Worm (Caenorhabditis elegans) whole organism, L2 larva: Measurements from ENCODE around the gene Y69A2AR.25.

Experiments
- F13H6.1 ChIP-seq: sonication (generic microtip); optimal IDR thresholded peaks from 2 replicates; lab custom pipeline; 2016; ENCODE audit warnings: missing genetic modification characterization, missing compliant biosample characterization
- R02D3.7 ChIP-seq: fragments of 150-350 bp; optimal IDR thresholded peaks from 2 replicates; lab custom pipeline; 2014; ENCODE audit warnings: missing biosample characterization, missing genetic modification characterization
- ama-1 ChIP-seq: fragments of 150-350 bp; optimal IDR thresholded peaks from 2 replicates; lab custom pipeline; 2018; ENCODE audit warnings: inconsistent platforms
- blmp-1 ChIP-seq: sonication (generic microtip); optimal IDR thresholded peaks from 2 replicates; lab custom pipeline; 2017; ENCODE audit warnings: missing genetic modification characterization, mild to moderate bottlenecking, missing compliant biosample characterization, antibody characterized with exemption, moderate library complexity; ENCODE audit not compliant: insufficient read depth
- lin-11 ChIP-seq: fragments of 150-350 bp; sonication (generic microtip); optimal IDR thresholded peaks from 2 replicates; lab custom pipeline; 2014; ENCODE audit warnings: missing biosample characterization, missing genetic modification characterization, inconsistent platforms, mixed read lengths
- mbf-1 ChIP-seq: sonication (generic microtip); optimal IDR thresholded peaks from 2 replicates; lab custom pipeline; 2017; ENCODE audit warnings: missing biosample characterization, missing genetic modification characterization
- mdl-1 ChIP-seq, 2 experiments: fragments of 150-350 bp in 1 of 2; sonication (generic microtip) in 1 of 2; optimal IDR thresholded peaks; 2 replicates each; lab custom pipeline; 2017; ENCODE audit warnings: missing biosample characterization in 2 of 2, missing genetic modification characterization in 2 of 2
- nhr-12 ChIP-seq: fragments of 150-350 bp; optimal IDR thresholded peaks from 2 replicates; lab custom pipeline; 2014; ENCODE audit warnings: missing biosample characterization, missing genetic modification characterization
- nhr-237 ChIP-seq: fragments of 150-350 bp; optimal IDR thresholded peaks from 2 replicates; lab custom pipeline; 2014; ENCODE audit warnings: missing biosample characterization, missing genetic modification characterization
- nhr-25 ChIP-seq: fragments of 150-350 bp; sonication (generic microtip); optimal IDR thresholded peaks from 3 replicates; lab custom pipeline; 2014; ENCODE audit warnings: missing biosample characterization, missing genetic modification characterization
- snpc-4 ChIP-seq: fragments of 150-350 bp; optimal IDR thresholded peaks from 2 replicates; lab custom pipeline; 2014; ENCODE audit warnings: missing biosample characterization, missing genetic modification characterization
- unc-62 ChIP-seq: fragments of 150-350 bp; optimal IDR thresholded peaks from 2 replicates; lab custom pipeline; 2014; ENCODE audit warnings: missing biosample characterization, missing genetic modification reagents, missing genetic modification characterization
- ztf-4 ChIP-seq: fragments of 150-350 bp; optimal IDR thresholded peaks from 2 replicates; lab custom pipeline; 2014; ENCODE audit warnings: missing biosample characterization, missing genetic modification characterization

DNA sequence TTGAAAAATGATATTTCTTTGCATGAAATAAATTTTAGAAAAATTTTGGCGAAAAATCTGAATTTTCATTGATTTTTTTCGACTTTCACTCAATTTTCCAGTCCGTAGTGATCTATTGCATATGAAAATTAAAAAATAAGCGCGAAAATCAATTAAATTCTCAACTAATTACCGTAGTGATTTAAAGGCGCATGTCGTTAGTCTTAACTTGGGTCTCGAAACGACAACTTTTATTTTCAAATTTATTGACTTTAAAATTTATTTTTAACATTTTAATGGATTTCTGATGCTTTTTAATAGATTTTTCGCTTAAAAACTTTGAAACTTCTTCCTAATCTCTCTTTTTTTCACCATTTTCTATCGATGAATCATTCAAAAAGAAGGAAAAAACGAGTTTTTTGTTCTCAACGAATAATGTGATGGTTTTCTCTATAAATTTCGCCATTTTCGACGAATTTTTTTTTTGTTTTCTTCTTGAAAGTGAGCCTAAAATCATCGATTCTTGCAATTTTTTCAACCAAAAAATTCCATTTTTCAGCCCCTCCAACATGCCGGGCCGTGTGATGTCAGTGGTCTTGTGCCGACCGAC is 39.4 kb upstream of the Y69A2AR.25 start, which contains the start of gene vamp-7:
- no peak for TF ChIP-seq nhr-237 (tag; lab: Kevin White, UChicago)
- TF ChIP-seq snpc-4 (tag; lab: Kevin White, UChicago): no peak
- no peak for TF ChIP-seq mdl-1 (tag; optimal IDR thresholded peaks at IDR 0.05; lab: Kevin White, UChicago)
- no peak for TF ChIP-seq ama-1 (lab: Kevin White, UChicago)
- TF ChIP-seq unc-62: no peak
- no peak for TF ChIP-seq R02D3.7 (tag; lab: Kevin White, UChicago)
- TF ChIP-seq nhr-12: no peak
- no peak for TF ChIP-seq mbf-1
- peak; percentile 18 for TF ChIP-seq blmp-1 (tag; lab: Kevin White, UChicago)
- TF ChIP-seq ztf-4 (tag; lab: Kevin White, UChicago): no peak
- no peak for TF ChIP-seq lin-11 (tag; lab: Kevin White, UChicago)
- TF ChIP-seq nhr-25 (tag; lab: Kevin White, UChicago): peak; percentile 42
- TF ChIP-seq F13H6.1 (tag; lab: Kevin White, UChicago): no peak
